Worm (Caenorhabditis elegans): ENCODE results near the gene ZK177.1.

The ZK177.1 gene

ce11 chrII:5574925-5575324 lies 47.0 kb downstream of the ZK177.1 start (continued):
- TF ChIP-seq nhr-111 (GFP tag; optimal IDR thresholded peaks at IDR 0.05) (no peak), lin-38 (GFP tag; IDR thresholded peaks at IDR 0.05) (peak; percentile 28), aha-1 (tag) (peak; percentile 56), nhr-102 (tag; optimal IDR thresholded peaks at IDR 0.05) (peak; percentile 64), zip-2 (tag; optimal IDR thresholded peaks at IDR 0.05) (peak; percentile 3), egl-27 (tag; optimal IDR thresholded peaks at IDR 0.05) (no peak), D1046.2 (GFP tag; IDR thresholded peaks at IDR 0.05) (no peak), madf-9 (GFP tag; conservative IDR thresholded peaks at IDR 0.05) (no peak), mep-1 (tag; optimal IDR thresholded peaks at IDR 0.05) (peak; percentile 42), Y75B8A.6 (GFP tag; IDR thresholded peaks at IDR 0.05) (0 out of 2 replicates have a peak, but pooled peaks have one; percentile 24), unc-130 (GFP tag; optimal IDR thresholded peaks at IDR 0.05) (no peak), zfp-3 (GFP tag; conservative IDR thresholded peaks at IDR 0.05) (peak; percentile 83; the same call in 1 of the 2 replicates), pqm-1 (tag; optimal IDR thresholded peaks at IDR 0.05) (no peak), T26A8.4 (GFP tag; IDR thresholded peaks at IDR 0.05) (peak; percentile 60; the same call in 1 of the 2 replicates), T20F7.1 (GFP tag; optimal IDR thresholded peaks at IDR 0.05) (peak; percentile 2), daf-16 (GFP tag; optimal IDR thresholded peaks at IDR 0.05) (peak in 1 of 2 experiments; percentile 24), daf-16 (tag; optimal IDR thresholded peaks at IDR 0.05) (no peak)

- peak; percentile 18 for TF ChIP-seq nhr-28 (tag; optimal IDR thresholded peaks at IDR 0.05)
- no peak for TF ChIP-seq nhr-25 (tag; optimal IDR thresholded peaks at IDR 0.05; ENCODE audit: borderline replicate concordance, insufficient read depth)
- no peak for TF ChIP-seq nhr-10 (tag; optimal IDR thresholded peaks at IDR 0.05)
- peak; percentile 19 for TF ChIP-seq nhr-77 (tag; optimal IDR thresholded peaks at IDR 0.05)
- TF ChIP-seq Y75B8A.6 (GFP tag; IDR thresholded peaks at IDR 0.05) = no peak
- TF ChIP-seq unc-39 (tag; optimal IDR thresholded peaks at IDR 0.05) = no peak
- TF ChIP-seq zag-1 (tag; optimal IDR thresholded peaks at IDR 0.05) = no peak
- TF ChIP-seq daf-16 (GFP tag; optimal IDR thresholded peaks at IDR 0.05) = peak in 1 of 2 experiments; percentile 65
- peak; percentile 59 for TF ChIP-seq daf-16 (tag; optimal IDR thresholded peaks at IDR 0.05)
- TF ChIP-seq aha-1 (tag) = peak; percentile 77
- TF ChIP-seq dve-1 (tag; optimal IDR thresholded peaks at IDR 0.05; ENCODE audit: insufficient read depth) = peak; percentile 65
- TF ChIP-seq hlh-30 (tag; optimal IDR thresholded peaks at IDR 0.05; ENCODE audit: insufficient read depth) = peak; percentile 52
- TF ChIP-seq Y48G9A.11 (GFP tag; IDR thresholded peaks at IDR 0.05) = no peak
- peak; percentile 84 for TF ChIP-seq daf-19 (GFP tag; conservative IDR thresholded peaks at IDR 0.05)
- no peak for TF ChIP-seq mdl-1 (tag; optimal IDR thresholded peaks at IDR 0.05)
- peak in 1 of 2 experiments; percentile 6 for TF ChIP-seq hif-1 (tag; optimal IDR thresholded peaks at IDR 0.05)
- no peak for TF ChIP-seq ZK546.5 (tag; optimal IDR thresholded peaks at IDR 0.05)
- peak; percentile 17 for TF ChIP-seq F37D6.2 (tag; optimal IDR thresholded peaks at IDR 0.05)
- TF ChIP-seq snpc-1.2 (GFP tag; IDR thresholded peaks at IDR 0.05) = no peak
- no peak for TF ChIP-seq ceh-82 (tag; optimal IDR thresholded peaks at IDR 0.05)
- no peak for TF ChIP-seq skn-1 (tag; optimal IDR thresholded peaks at IDR 0.05)
- TF ChIP-seq vab-7 (GFP tag; IDR thresholded peaks at IDR 0.05) = peak; percentile 67; the same call in 1 of the 2 replicates
- TF ChIP-seq mdt-29 (GFP tag; IDR thresholded peaks at IDR 0.05) = no peak
- no peak for TF ChIP-seq attf-4 (tag; optimal IDR thresholded peaks at IDR 0.05)
- TF ChIP-seq pha-4 (GFP tag; IDR thresholded peaks at IDR 0.05) = peak; percentile 73
- TF ChIP-seq pha-4 (tag; optimal IDR thresholded peaks at IDR 0.05) = no peak
- TF ChIP-seq lin-39 (tag; optimal IDR thresholded peaks at IDR 0.05) = no peak
- peak; percentile 56 for TF ChIP-seq nhr-102 (tag; optimal IDR thresholded peaks at IDR 0.05)
- peak; percentile 54; the same call in 1 of the 2 replicates for TF ChIP-seq tra-1 (GFP tag; IDR thresholded peaks at IDR 0.05)
- peak; percentile 63; the same call in 1 of the 2 replicates for TF ChIP-seq ctbp-1 (GFP tag; IDR thresholded peaks at IDR 0.05)
- no peak for TF ChIP-seq ces-1 (GFP tag; optimal IDR thresholded peaks at IDR 0.05)
- peak; percentile 71 for TF ChIP-seq mes-2 (tag; optimal IDR thresholded peaks at IDR 0.05; ENCODE audit: poor library complexity, severe bottlenecking)
- TF ChIP-seq ceh-44 (GFP tag; IDR thresholded peaks at IDR 0.05) = 0 out of 2 replicates have a peak, but pooled peaks have one; percentile 26
- peak in 1 of 2 experiments; percentile 81 for TF ChIP-seq unc-62 (GFP tag; optimal IDR thresholded peaks at IDR 0.05 in 1 of 2)
- TF ChIP-seq unc-62 (tag; optimal IDR thresholded peaks at IDR 0.05) = no peak
- TF ChIP-seq egl-43 (GFP tag; IDR thresholded peaks at IDR 0.05) = peak; percentile 90
- TF ChIP-seq T26A8.4 (GFP tag; IDR thresholded peaks at IDR 0.05) = peak; percentile 50; the same call in 1 of the 2 replicates
- no peak for TF ChIP-seq lin-29 (GFP tag; IDR thresholded peaks at IDR 0.05)
Measured at ce11 chrII:5577060-5577459, 49.1 kb downstream of the ZK177.1 start.
